Fruit fly (Drosophila melanogaster): ENCODE results near the gene CG3817.

The CG3817 gene

dm6 chr3R:14852610-14853009, 45.9 kb upstream of the CG3817 start (continued):
- TF ChIP-seq Hr39 (GFP tag; optimal IDR thresholded peaks at IDR 0.05) (no peak), CG15336 (GFP tag; IDR thresholded peaks at IDR 0.05) (no peak), dsx (GFP tag; optimal IDR thresholded peaks at IDR 0.05; ENCODE audit: poor library complexity, severe bottlenecking) (peak; percentile 25), CG8119 (GFP tag; IDR thresholded peaks at IDR 0.05) (no peak), CG6276 (GFP tag; optimal IDR thresholded peaks at IDR 0.05) (no peak), acj6 (GFP tag; optimal IDR thresholded peaks at IDR 0.05) (no peak), eg (GFP tag; IDR thresholded peaks at IDR 0.05) (no peak)

- TF ChIP-seq CG8319 (GFP tag; optimal IDR thresholded peaks at IDR 0.05) = no peak
- TF ChIP-seq CG11902 (GFP tag; optimal IDR thresholded peaks at IDR 0.05) = no peak
- peak; percentile 74 for TF ChIP-seq CG16779 (tag; optimal IDR thresholded peaks at IDR 0.05)
- TF ChIP-seq Blimp-1 (GFP tag; optimal IDR thresholded peaks at IDR 0.05) = peak; percentile 55
- no peak for TF ChIP-seq fd59A (GFP tag; optimal IDR thresholded peaks at IDR 0.05)
- peak; percentile 81 for TF ChIP-seq vri (GFP tag; optimal IDR thresholded peaks at IDR 0.05)
- TF ChIP-seq dsx (GFP tag; optimal IDR thresholded peaks at IDR 0.05; ENCODE audit: poor library complexity, severe bottlenecking) = peak; percentile 55
- peak; percentile 1 for TF ChIP-seq spab (GFP tag; optimal IDR thresholded peaks at IDR 0.05)
- no peak; the same call in 1 of the 2 replicates for TF ChIP-seq CG15336 (GFP tag; IDR thresholded peaks at IDR 0.05)
- no peak for TF ChIP-seq acj6 (GFP tag; optimal IDR thresholded peaks at IDR 0.05)
- TF ChIP-seq CG1621 (tag; optimal IDR thresholded peaks at IDR 0.05) = peak; percentile 54
- peak; percentile 66 for TF ChIP-seq topi (GFP tag; optimal IDR thresholded peaks at IDR 0.05)
- peak; percentile 44 for TF ChIP-seq CG8632 (GFP tag; optimal IDR thresholded peaks at IDR 0.05)
- peak; percentile 46 for TF ChIP-seq Eip75B (GFP tag; optimal IDR thresholded peaks at IDR 0.05)
- TF ChIP-seq Sox14 (GFP tag; optimal IDR thresholded peaks at IDR 0.05) = peak; percentile 67
- TF ChIP-seq Eip93F (GFP tag; optimal IDR thresholded peaks at IDR 0.05) = no peak
- peak; percentile 91 for TF ChIP-seq Eip78C (GFP tag)
- peak; percentile 37 for TF ChIP-seq CG34406 (GFP tag; optimal IDR thresholded peaks at IDR 0.05)
- no peak for TF ChIP-seq OdsH (GFP tag; optimal IDR thresholded peaks at IDR 0.05)
- TF ChIP-seq pdm3 (GFP tag; optimal IDR thresholded peaks at IDR 0.05) = peak; percentile 15
- TF ChIP-seq CG8119 (GFP tag; IDR thresholded peaks at IDR 0.05) = peak; percentile 52; the same call in 1 of the 3 replicates
- TF ChIP-seq esn (GFP tag; optimal IDR thresholded peaks at IDR 0.05) = peak; percentile 71
- TF ChIP-seq Sox102F (GFP tag; optimal IDR thresholded peaks at IDR 0.05) = peak; percentile 79
- TF ChIP-seq eg (GFP tag; IDR thresholded peaks at IDR 0.05) = peak; percentile 70; the same call in 2 of the 3 replicates
- no peak for TF ChIP-seq CG32006 (GFP tag; optimal IDR thresholded peaks at IDR 0.05)
- peak; percentile 42 for TF ChIP-seq CG7368 (GFP tag; optimal IDR thresholded peaks at IDR 0.05)
- no peak for TF ChIP-seq salr (GFP tag; optimal IDR thresholded peaks at IDR 0.05)
- no peak for TF ChIP-seq Ets21C (GFP tag; optimal IDR thresholded peaks at IDR 0.05)
- peak; percentile 12 for TF ChIP-seq Ets96B (tag; optimal IDR thresholded peaks at IDR 0.05)
- TF ChIP-seq CG6808 (GFP tag; optimal IDR thresholded peaks at IDR 0.05) = peak; percentile 62
- TF ChIP-seq lz (GFP tag; optimal IDR thresholded peaks at IDR 0.05) = peak; percentile 28
- TF ChIP-seq fkh (GFP tag; optimal IDR thresholded peaks at IDR 0.05) = peak; percentile 69
- TF ChIP-seq achi (GFP tag; optimal IDR thresholded peaks at IDR 0.05) = peak; percentile 54
- peak; percentile 75 to 78 for TF ChIP-seq ss (GFP tag; optimal IDR thresholded peaks at IDR 0.05)
- TF ChIP-seq net (GFP tag; optimal IDR thresholded peaks at IDR 0.05) = peak; percentile 70
- TF ChIP-seq Lpt (GFP tag; optimal IDR thresholded peaks at IDR 0.05) = peak; percentile 56
- peak; percentile 73 for TF ChIP-seq fd85E (GFP tag; optimal IDR thresholded peaks at IDR 0.05)
- TF ChIP-seq CG6854 (GFP tag; optimal IDR thresholded peaks at IDR 0.05) = peak; percentile 94
- TF ChIP-seq CG9139 (GFP tag; optimal IDR thresholded peaks at IDR 0.05) = peak; percentile 72
- no peak for TF ChIP-seq Hr38 (GFP tag; optimal IDR thresholded peaks at IDR 0.05)
- peak; percentile 27 for TF ChIP-seq CG11762 (GFP tag; optimal IDR thresholded peaks at IDR 0.05; ENCODE audit: insufficient read depth)
- TF ChIP-seq CG6792 (GFP tag; optimal IDR thresholded peaks at IDR 0.05) = peak; percentile 49
- TF ChIP-seq svp (GFP tag) = peak; percentile 66
- peak; percentile 17; the same call in 1 of the 2 replicates for TF ChIP-seq Gug (GFP tag; IDR thresholded peaks at IDR 0.05)
- TF ChIP-seq CG6276 (GFP tag; optimal IDR thresholded peaks at IDR 0.05) = peak; percentile 47
- peak; percentile 46 for TF ChIP-seq Met (GFP tag; optimal IDR thresholded peaks at IDR 0.05)
- TF ChIP-seq CG6163 (GFP tag; IDR thresholded peaks at IDR 0.05) = peak; percentile 79
- TF ChIP-seq Hr39 (GFP tag; optimal IDR thresholded peaks at IDR 0.05) = no peak
Observed at dm6 chr3R:14853767-14854191, 44.8 kb upstream of the CG3817 start.
